Worm (Caenorhabditis elegans) whole organism, young adult: Measurements from ENCODE around the gene Y53F4B.7.
A peak's percentile ranks its signal among the peaks of the same experiment; 100 is the strongest.

Experiments used
- C17E4.6 ChIP-seq: fragments of 200-800 bp; sonication (Bioruptor generic); IDR thresholded peaks from 2 replicates; pipeline ENCODE4 v1.3.6; 2022; ENCODE audit warnings: missing genetic modification reagents, missing genetic modification characterization, missing compliant biosample characterization
- F22D6.2 ChIP-seq: sonication (generic microtip); optimal IDR thresholded peaks from 2 replicates; lab custom pipeline; 2016; ENCODE audit warnings: mild to moderate bottlenecking, missing genetic modification characterization, missing compliant biosample characterization
- F23B12.7 ChIP-seq: sonication (generic microtip); optimal IDR thresholded peaks from 2 replicates; lab custom pipeline; 2017; ENCODE audit warnings: missing genetic modification characterization, mild to moderate bottlenecking, missing compliant biosample characterization, antibody characterized with exemption, moderate library complexity; ENCODE audit not compliant: insufficient read depth
- F37B4.10 ChIP-seq: fragments of 200-800 bp; sonication (Bioruptor generic); IDR thresholded peaks from 2 replicates; pipeline ENCODE4 v1.3.6; 2022; ENCODE audit warnings: missing genetic modification characterization, missing compliant biosample characterization
- F52B5.7 ChIP-seq: sonication (generic microtip); optimal IDR thresholded peaks from 2 replicates; lab custom pipeline; 2016; ENCODE audit warnings: mild to moderate bottlenecking, missing genetic modification characterization, missing compliant biosample characterization
- K11D2.4 ChIP-seq: fragments of 200-800 bp; sonication (Bioruptor generic); IDR thresholded peaks from 2 replicates; pipeline ENCODE4 v1.3.6; 2022; ENCODE audit warnings: missing genetic modification reagents, missing genetic modification characterization, missing compliant biosample characterization
- K12H6.12 ChIP-seq: fragments of 200-800 bp; sonication (Bioruptor generic); optimal IDR thresholded peaks from 2 replicates; lab custom pipeline; 2018; ENCODE audit warnings: mild to moderate bottlenecking, missing genetic modification characterization, missing compliant biosample characterization
- T07F8.4 ChIP-seq: sonication (generic microtip); optimal IDR thresholded peaks from 2 replicates; lab custom pipeline; 2016; ENCODE audit warnings: mild to moderate bottlenecking, missing genetic modification characterization, moderate library complexity, missing compliant biosample characterization
- T26A5.8 ChIP-seq: sonication (generic microtip); optimal IDR thresholded peaks from 2 replicates; lab custom pipeline; 2016; ENCODE audit warnings: missing genetic modification characterization, missing compliant biosample characterization
- Y53G8AR.9 ChIP-seq: fragments of 200-800 bp; sonication (Bioruptor generic); conservative IDR thresholded peaks from 2 replicates; pipeline ENCODE4 v1.3.6; 2022; ENCODE audit warnings: missing genetic modification reagents, missing genetic modification characterization, missing compliant biosample characterization
- Y79H2A.3 ChIP-seq: fragments of 200-800 bp; sonication (Bioruptor generic); conservative IDR thresholded peaks from 2 replicates; pipeline ENCODE4 v1.3.6; 2022; ENCODE audit warnings: missing genetic modification reagents, missing genetic modification characterization, missing compliant biosample characterization
- Y95B8A.8 ChIP-seq: fragments of 200-800 bp; sonication (Bioruptor generic); IDR thresholded peaks from 2 replicates; pipeline ENCODE4 v1.3.6; 2022; ENCODE audit warnings: missing genetic modification reagents, missing genetic modification characterization, missing compliant biosample characterization
- aptf-2 ChIP-seq: fragments of 200-800 bp; sonication (Bioruptor generic); conservative IDR thresholded peaks from 2 replicates; pipeline ENCODE4 v1.3.6; 2022; ENCODE audit warnings: missing genetic modification reagents, missing genetic modification characterization, missing compliant biosample characterization
- cebp-1 ChIP-seq, 2 experiments: fragments of 200-800 bp in 1 of 2; sonication (Bioruptor generic) in 1 of 2; sonication (generic microtip) in 1 of 2; IDR thresholded peaks in 1 of 2; optimal IDR thresholded peaks in 1 of 2; 2 replicates each; pipeline versions ENCODE4 v1.3.6 to Lab custom; 2017 to 2022; ENCODE audit warnings: missing compliant biosample characterization in 2 of 2, missing genetic modification characterization in 2 of 2, mild to moderate bottlenecking in 1 of 2, missing genetic modification reagents in 1 of 2, moderate library complexity in 1 of 2
- ceh-27 ChIP-seq: fragments of 200-800 bp; sonication (Bioruptor generic); optimal IDR thresholded peaks from 2 replicates; lab custom pipeline; 2018; ENCODE audit warnings: mild to moderate bottlenecking, missing genetic modification characterization, moderate library complexity, missing compliant biosample characterization
- ceh-40 ChIP-seq: fragments of 200-800 bp; sonication (Bioruptor generic); IDR thresholded peaks from 2 replicates; pipeline ENCODE4 v1.3.6; 2022; ENCODE audit warnings: missing genetic modification characterization, missing compliant biosample characterization
- ceh-91 ChIP-seq: fragments of 200-800 bp; sonication (Bioruptor generic); IDR thresholded peaks from 2 replicates; pipeline ENCODE4 v1.3.6; 2022; ENCODE audit warnings: missing genetic modification reagents, missing genetic modification characterization, missing compliant biosample characterization
- chd-7 ChIP-seq: sonication (generic microtip); optimal IDR thresholded peaks from 2 replicates; lab custom pipeline; 2016; ENCODE audit warnings: mild to moderate bottlenecking, missing genetic modification characterization, moderate library complexity, missing compliant biosample characterization
- ekl-4 ChIP-seq: fragments of 200-800 bp; sonication (Bioruptor generic); IDR thresholded peaks from 2 replicates; pipeline ENCODE4 v1.3.6; 2022; ENCODE audit warnings: missing genetic modification reagents, missing genetic modification characterization, missing compliant biosample characterization
- gei-17 ChIP-seq: fragments of 200-800 bp; sonication (Bioruptor generic); optimal IDR thresholded peaks from 2 replicates; lab custom pipeline; 2018; ENCODE audit warnings: mild to moderate bottlenecking, missing genetic modification characterization, missing compliant biosample characterization
- him-1 ChIP-seq: sonication (generic microtip); optimal IDR thresholded peaks from 2 replicates; lab custom pipeline; 2016; ENCODE audit warnings: missing genotype, missing genetic modification reagents, missing genetic modification characterization, missing compliant biosample characterization
- hlh-12 ChIP-seq: sonication (generic microtip); optimal IDR thresholded peaks from 2 replicates; lab custom pipeline; 2016; ENCODE audit warnings: missing genetic modification characterization, missing compliant biosample characterization
- hlh-26 ChIP-seq: fragments of 200-800 bp; sonication (Bioruptor generic); conservative IDR thresholded peaks from 2 replicates; pipeline ENCODE4 v1.3.6; 2022; ENCODE audit warnings: missing genetic modification reagents, missing genetic modification characterization, missing compliant biosample characterization
- lag-1 ChIP-seq: fragments of 200-800 bp; sonication (Bioruptor generic); IDR thresholded peaks from 2 replicates; pipeline ENCODE4 v1.3.6; 2022; ENCODE audit warnings: missing genetic modification reagents, missing genetic modification characterization, missing compliant biosample characterization
- let-607 ChIP-seq, 2 experiments: fragments of 200-800 bp in 1 of 2; sonication (Bioruptor generic) in 1 of 2; sonication (generic microtip) in 1 of 2; optimal IDR thresholded peaks; 2 replicates each; lab custom pipeline; 2016 to 2018; ENCODE audit warnings: mild to moderate bottlenecking in 2 of 2, missing compliant biosample characterization in 2 of 2, missing genetic modification characterization in 2 of 2, moderate library complexity in 2 of 2, missing genotype in 1 of 2
- lin-35 ChIP-seq, 3 experiments: fragments of 150-350 bp in 2 of 3; sonication (generic microtip) in 1 of 3; optimal IDR thresholded peaks; 2 replicates each; lab custom pipeline; 2014 to 2018; ENCODE audit warnings: missing biosample characterization in 3 of 3, missing genetic modification characterization in 3 of 3, missing genetic modification reagents in 3 of 3
- lin-40 ChIP-seq: sonication (generic microtip); optimal IDR thresholded peaks from 2 replicates; lab custom pipeline; 2016; ENCODE audit warnings: missing genetic modification characterization, mild to moderate bottlenecking, missing compliant biosample characterization, missing genotype, missing genetic modification reagents
- lir-1 ChIP-seq: fragments of 200-800 bp; sonication (Bioruptor generic); conservative IDR thresholded peaks from 2 replicates; pipeline ENCODE4 v1.3.6; 2022; ENCODE audit warnings: missing genetic modification reagents, missing genetic modification characterization, missing compliant biosample characterization
- lsy-27 ChIP-seq: sonication (generic microtip); optimal IDR thresholded peaks from 2 replicates; lab custom pipeline; 2017; ENCODE audit warnings: missing genetic modification characterization, mild to moderate bottlenecking, missing compliant biosample characterization, antibody characterized with exemption, missing genotype, borderline replicate concordance; ENCODE audit not compliant: insufficient read depth
- madf-3 ChIP-seq: fragments of 200-800 bp; sonication (Bioruptor generic); IDR thresholded peaks from 2 replicates; pipeline ENCODE4 v1.3.6; 2022; ENCODE audit warnings: missing genetic modification reagents, missing genetic modification characterization, missing compliant biosample characterization
- mel-28 ChIP-seq: sonication (generic microtip); optimal IDR thresholded peaks from 2 replicates; lab custom pipeline; 2016; ENCODE audit warnings: borderline replicate concordance, mild to moderate bottlenecking, missing genetic modification characterization, missing compliant biosample characterization
- nfya-1 ChIP-seq: sonication (generic microtip); optimal IDR thresholded peaks from 2 replicates; lab custom pipeline; 2017; ENCODE audit warnings: antibody characterized with exemption, missing compliant biosample characterization, missing genetic modification characterization, borderline replicate concordance; ENCODE audit not compliant: insufficient read depth
- nhr-120 ChIP-seq: fragments of 200-800 bp; sonication (Bioruptor generic); IDR thresholded peaks from 2 replicates; pipeline ENCODE4 v1.3.6; 2022; ENCODE audit warnings: missing genetic modification characterization, missing compliant biosample characterization
- nhr-179 ChIP-seq: sonication (generic microtip); optimal IDR thresholded peaks from 2 replicates; lab custom pipeline; 2016; ENCODE audit warnings: mild to moderate bottlenecking, missing genetic modification characterization, missing compliant biosample characterization
- pbrm-1 ChIP-seq: fragments of 200-800 bp; sonication (Bioruptor generic); IDR thresholded peaks from 2 replicates; pipeline ENCODE4 v1.3.6; 2022; ENCODE audit warnings: missing genetic modification reagents, missing genetic modification characterization, missing compliant biosample characterization
- pha-4 ChIP-seq: fragments of 150-350 bp; sonication (generic microtip); optimal IDR thresholded peaks from 2 replicates; lab custom pipeline; 2014; ENCODE audit warnings: missing biosample characterization, missing genetic modification reagents, missing genetic modification characterization
- rcor-1 ChIP-seq: fragments of 200-800 bp; sonication (Bioruptor generic); IDR thresholded peaks from 2 replicates; pipeline ENCODE4 v1.3.6; 2022; ENCODE audit warnings: missing genetic modification reagents, missing genetic modification characterization, missing compliant biosample characterization
- rec-8 ChIP-seq, 2 experiments: sonication (generic microtip); optimal IDR thresholded peaks; 2 replicates each; lab custom pipeline; 2016; ENCODE audit warnings: mild to moderate bottlenecking in 2 of 2, missing genetic modification characterization in 2 of 2, missing genetic modification reagents in 2 of 2, missing genotype in 2 of 2, missing biosample characterization in 1 of 2, missing compliant biosample characterization in 1 of 2, moderate library complexity in 1 of 2
- sdz-38 ChIP-seq: sonication (generic microtip); optimal IDR thresholded peaks from 2 replicates; lab custom pipeline; 2016; ENCODE audit warnings: missing genotype, missing genetic modification characterization, missing compliant biosample characterization
- snpc-3.4 ChIP-seq: sonication (generic microtip); optimal IDR thresholded peaks from 2 replicates; lab custom pipeline; 2017; ENCODE audit warnings: missing genetic modification characterization, mild to moderate bottlenecking, missing compliant biosample characterization, antibody characterized with exemption, moderate library complexity, missing genotype, missing genetic modification reagents
- somi-1 ChIP-seq: fragments of 200-800 bp; sonication (Bioruptor generic); optimal IDR thresholded peaks from 2 replicates; lab custom pipeline; 2018; ENCODE audit warnings: mild to moderate bottlenecking, missing genetic modification characterization, missing compliant biosample characterization
- sptf-2 ChIP-seq: fragments of 200-800 bp; sonication (Bioruptor generic); optimal IDR thresholded peaks from 2 replicates; lab custom pipeline; 2018; ENCODE audit warnings: mild to moderate bottlenecking, missing genetic modification characterization, missing compliant biosample characterization
- tbp1 ChIP-seq: fragments of 200-800 bp; sonication (Bioruptor generic); optimal IDR thresholded peaks from 2 replicates; lab custom pipeline; 2018; ENCODE audit warnings: mild to moderate bottlenecking, missing genetic modification characterization, missing compliant biosample characterization
- tbx-9 ChIP-seq: sonication (generic microtip); optimal IDR thresholded peaks from 2 replicates; lab custom pipeline; 2016; ENCODE audit warnings: borderline replicate concordance, missing genetic modification characterization, inconsistent platforms, missing compliant biosample characterization
- zim-3 ChIP-seq: sonication (generic microtip); optimal IDR thresholded peaks from 2 replicates; lab custom pipeline; 2017; ENCODE audit warnings: mild to moderate bottlenecking, missing genetic modification characterization, moderate library complexity, missing compliant biosample characterization
- ztf-25 ChIP-seq: fragments of 200-800 bp; sonication (Bioruptor generic); IDR thresholded peaks from 2 replicates; pipeline ENCODE4 v1.3.6; 2022; ENCODE audit warnings: missing genetic modification reagents, missing genetic modification characterization, missing compliant biosample characterization
- ztf-6 ChIP-seq: fragments of 200-800 bp; sonication (Bioruptor generic); IDR thresholded peaks from 2 replicates; pipeline ENCODE4 v1.3.6; 2022; ENCODE audit warnings: missing genetic modification reagents, missing genetic modification characterization, missing compliant biosample characterization

Y53F4B.7 gene

ce11 chrII:15004538-15004937, 11.8 kb downstream of the Y53F4B.7 start (continued):
- TF ChIP-seq aptf-2 (GFP tag; lab: Robert Waterston, UW) (0 out of 2 replicates have a peak, but pooled peaks have one; percentile 15), pbrm-1 (GFP tag; lab: Robert Waterston, UW) (peak; percentile 65), lsy-27 (tag; lab: Kevin White, UChicago) (no peak), zim-3 (tag; lab: Kevin White, UChicago) (peak; percentile 44), lin-40 (tag; lab: Kevin White, UChicago) (no peak), F23B12.7 (no peak), let-607 (tag; optimal IDR thresholded peaks at IDR 0.05; lab: Kevin White, UChicago) (no peak), F52B5.7 (tag; lab: Kevin White, UChicago) (peak; percentile 86), cebp-1 (GFP tag; IDR thresholded peaks at IDR 0.05; lab: Robert Waterston, UW) (no peak), cebp-1 (tag; optimal IDR thresholded peaks at IDR 0.05; lab: Kevin White, UChicago) (no peak), hlh-12 (no peak), rec-8 (tag; optimal IDR thresholded peaks at IDR 0.05; lab: Kevin White, UChicago) (no peak), pha-4 (no peak), nfya-1 (tag; lab: Kevin White, UChicago) (no peak), ceh-40 (no peak), hlh-26 (GFP tag; lab: Robert Waterston, UW) (no peak), rcor-1 (GFP tag; lab: Robert Waterston, UW) (0 out of 2 replicates have a peak, but pooled peaks have one; percentile 32), sdz-38 (no peak), nhr-120 (no peak), tbx-9 (tag; lab: Kevin White, UChicago) (no peak), nhr-179 (no peak), mel-28 (tag; lab: Kevin White, UChicago) (no peak), Y79H2A.3 (GFP tag; lab: Robert Waterston, UW) (peak; percentile 82), snpc-3.4 (tag; lab: Kevin White, UChicago) (peak; percentile 20), T07F8.4 (tag; lab: Kevin White, UChicago) (no peak), T26A5.8 (tag; lab: Kevin White, UChicago) (no peak), K12H6.12 (tag; lab: Kevin White, UChicago) (no peak), chd-7 (tag; lab: Kevin White, UChicago) (peak; percentile 57), Y95B8A.8 (GFP tag; lab: Robert Waterston, UW) (peak; percentile 65), tbp1 (GFP tag; lab: Kevin White, UChicago) (peak; percentile 49), C17E4.6 (GFP tag; lab: Robert Waterston, UW) (peak; percentile 83), ekl-4 (GFP tag; lab: Robert Waterston, UW) (peak; percentile 81), K11D2.4 (no peak), madf-3 (GFP tag; lab: Robert Waterston, UW) (peak; percentile 87), lir-1 (GFP tag; lab: Robert Waterston, UW) (no peak), F22D6.2 (tag; lab: Kevin White, UChicago) (no peak), gei-17 (GFP tag; lab: Kevin White, UChicago) (no peak), sptf-2 (GFP tag; lab: Kevin White, UChicago) (no peak), somi-1 (GFP tag; lab: Kevin White, UChicago) (no peak), ceh-27 (GFP tag; lab: Kevin White, UChicago) (no peak), ztf-25 (peak; percentile 77; the same call in 1 of the 2 replicates), ceh-91 (GFP tag; lab: Robert Waterston, UW) (peak; percentile 79), him-1 (tag; lab: Kevin White, UChicago) (peak; percentile 48), Y53G8AR.9 (peak; percentile 89), F37B4.10 (GFP tag; lab: Robert Waterston, UW) (no peak), ztf-6 (no peak), lag-1 (no peak), lin-35 (GFP tag; optimal IDR thresholded peaks at IDR 0.05; lab: Kevin White, UChicago) (peak in 1 of 3 experiments; percentile 26)
